Worm (Caenorhabditis elegans) whole organism, young adult: ENCODE data around the gene ZK1240.3.

Experiments
- B0035.1 ChIP-seq: sonication (generic microtip); optimal IDR thresholded peaks from 2 replicates; lab custom pipeline; 2016; ENCODE audit warnings: missing genetic modification characterization, mild to moderate bottlenecking, missing compliant biosample characterization, missing genotype, missing genetic modification reagents
- F10E7.11 ChIP-seq: sonication (generic microtip); optimal IDR thresholded peaks from 2 replicates; lab custom pipeline; 2017; ENCODE audit warnings: mild to moderate bottlenecking, missing genetic modification characterization, moderate library complexity, missing compliant biosample characterization
- F22D6.2 ChIP-seq: sonication (generic microtip); optimal IDR thresholded peaks from 2 replicates; lab custom pipeline; 2016; ENCODE audit warnings: mild to moderate bottlenecking, missing genetic modification characterization, missing compliant biosample characterization
- F52B5.7 ChIP-seq: sonication (generic microtip); optimal IDR thresholded peaks from 2 replicates; lab custom pipeline; 2016; ENCODE audit warnings: mild to moderate bottlenecking, missing genetic modification characterization, missing compliant biosample characterization
- efl-1 ChIP-seq: fragments of 150-350 bp; optimal IDR thresholded peaks from 2 replicates; lab custom pipeline; 2014; ENCODE audit warnings: missing biosample characterization, missing genetic modification reagents, missing genetic modification characterization
- hmg-1.2 ChIP-seq: fragments of 200-800 bp; sonication (Bioruptor generic); IDR thresholded peaks from 2 replicates; pipeline ENCODE4 v1.3.6; 2022; ENCODE audit warnings: missing genetic modification reagents, missing genetic modification characterization, missing compliant biosample characterization
- let-526 ChIP-seq: fragments of 200-800 bp; sonication (Bioruptor generic); IDR thresholded peaks from 2 replicates; pipeline ENCODE4 v1.3.6; 2022; ENCODE audit warnings: missing genetic modification reagents, missing genetic modification characterization, missing compliant biosample characterization
- lin-26 ChIP-seq: fragments of 200-800 bp; sonication (Bioruptor generic); IDR thresholded peaks from 2 replicates; pipeline ENCODE4 v1.3.6; 2022; ENCODE audit warnings: missing genetic modification reagents, missing genetic modification characterization, missing compliant biosample characterization
- lir-1 ChIP-seq: fragments of 200-800 bp; sonication (Bioruptor generic); conservative IDR thresholded peaks from 2 replicates; pipeline ENCODE4 v1.3.6; 2022; ENCODE audit warnings: missing genetic modification reagents, missing genetic modification characterization, missing compliant biosample characterization
- madf-3 ChIP-seq: fragments of 200-800 bp; sonication (Bioruptor generic); IDR thresholded peaks from 2 replicates; pipeline ENCODE4 v1.3.6; 2022; ENCODE audit warnings: missing genetic modification reagents, missing genetic modification characterization, missing compliant biosample characterization
- nhr-90 ChIP-seq: sonication (generic microtip); optimal IDR thresholded peaks from 2 replicates; lab custom pipeline; 2016; ENCODE audit warnings: missing genotype, mild to moderate bottlenecking, missing genetic modification characterization, missing compliant biosample characterization
- rec-8 ChIP-seq, 2 experiments: sonication (generic microtip); optimal IDR thresholded peaks; 2 replicates each; lab custom pipeline; 2016; ENCODE audit warnings: mild to moderate bottlenecking in 2 of 2, missing genetic modification characterization in 2 of 2, missing genetic modification reagents in 2 of 2, missing genotype in 2 of 2, missing biosample characterization in 1 of 2, missing compliant biosample characterization in 1 of 2, moderate library complexity in 1 of 2
- ztf-25 ChIP-seq: fragments of 200-800 bp; sonication (Bioruptor generic); IDR thresholded peaks from 2 replicates; pipeline ENCODE4 v1.3.6; 2022; ENCODE audit warnings: missing genetic modification reagents, missing genetic modification characterization, missing compliant biosample characterization
- ztf-26 ChIP-seq: sonication (generic microtip); optimal IDR thresholded peaks from 2 replicates; lab custom pipeline; 2017; ENCODE audit warnings: missing genetic modification characterization, missing compliant biosample characterization

DNA sequence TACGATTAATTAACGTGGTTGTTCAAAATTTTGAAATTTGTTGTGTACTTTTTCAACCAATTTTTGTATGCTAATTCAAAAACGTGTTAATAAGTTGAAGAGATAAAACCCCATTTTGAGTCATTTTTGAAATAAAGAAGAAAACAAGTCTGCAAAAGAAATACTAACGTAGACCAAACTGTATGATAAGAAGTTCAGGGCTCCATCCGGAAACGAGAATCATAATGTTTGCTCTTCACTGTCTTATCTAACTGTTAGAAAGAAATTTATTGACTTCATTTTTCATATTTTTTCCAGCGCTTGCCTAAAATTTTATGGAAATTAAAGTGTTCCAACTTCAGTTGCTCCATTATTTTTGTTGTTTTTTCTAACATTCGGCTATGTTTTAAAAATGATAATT lies 14.6 kb upstream of the ZK1240.3 start:
- TF ChIP-seq nhr-90 (tag; lab: Kevin White, UChicago): no peak
- TF ChIP-seq ztf-25 (GFP tag; lab: Robert Waterston, UW): no peak
- no peak for TF ChIP-seq efl-1 (GFP tag; lab: Kevin White, UChicago)
- TF ChIP-seq lin-26 (GFP tag; lab: Robert Waterston, UW): no peak
- no peak for TF ChIP-seq madf-3 (GFP tag; lab: Robert Waterston, UW)
- TF ChIP-seq B0035.1 (tag; lab: Kevin White, UChicago): no peak
- TF ChIP-seq ztf-26 (tag; lab: Kevin White, UChicago): no peak
- no peak for TF ChIP-seq lir-1 (GFP tag; lab: Robert Waterston, UW)
- TF ChIP-seq let-526 (GFP tag; lab: Robert Waterston, UW): no peak
- no peak for TF ChIP-seq F52B5.7 (tag; lab: Kevin White, UChicago)
- no peak for TF ChIP-seq F10E7.11
- no peak for TF ChIP-seq rec-8 (tag; optimal IDR thresholded peaks at IDR 0.05; lab: Kevin White, UChicago)
- no peak for TF ChIP-seq hmg-1.2 (GFP tag; lab: Robert Waterston, UW)
- TF ChIP-seq F22D6.2 (tag; lab: Kevin White, UChicago): no peak
